Worm (Caenorhabditis elegans) whole organism, young adult: Measurements from ENCODE around the gene C25E10.4.

Experiments
- F22D6.2 ChIP-seq: sonication (generic microtip); optimal IDR thresholded peaks from 2 replicates; lab custom pipeline; 2016; ENCODE audit warnings: mild to moderate bottlenecking, missing genetic modification characterization, missing compliant biosample characterization
- ccch-3 ChIP-seq: fragments of 200-800 bp; sonication (Bioruptor generic); optimal IDR thresholded peaks from 2 replicates; lab custom pipeline; 2018; ENCODE audit warnings: mild to moderate bottlenecking, missing genetic modification characterization, missing compliant biosample characterization
- ceh-91 ChIP-seq: fragments of 200-800 bp; sonication (Bioruptor generic); IDR thresholded peaks from 2 replicates; pipeline ENCODE4 v1.3.6; 2022; ENCODE audit warnings: missing genetic modification reagents, missing genetic modification characterization, missing compliant biosample characterization
- efl-1 ChIP-seq: fragments of 150-350 bp; optimal IDR thresholded peaks from 2 replicates; lab custom pipeline; 2014; ENCODE audit warnings: missing biosample characterization, missing genetic modification reagents, missing genetic modification characterization
- nhr-80 ChIP-seq: sonication (generic microtip); optimal IDR thresholded peaks from 2 replicates; lab custom pipeline; 2016; ENCODE audit warnings: missing genetic modification characterization, missing compliant biosample characterization
- nhr-90 ChIP-seq: sonication (generic microtip); optimal IDR thresholded peaks from 2 replicates; lab custom pipeline; 2016; ENCODE audit warnings: missing genotype, mild to moderate bottlenecking, missing genetic modification characterization, missing compliant biosample characterization
- pha-4 ChIP-seq: fragments of 150-350 bp; sonication (generic microtip); optimal IDR thresholded peaks from 2 replicates; lab custom pipeline; 2014; ENCODE audit warnings: missing biosample characterization, missing genetic modification reagents, missing genetic modification characterization
- rcor-1 ChIP-seq: fragments of 200-800 bp; sonication (Bioruptor generic); IDR thresholded peaks from 2 replicates; pipeline ENCODE4 v1.3.6; 2022; ENCODE audit warnings: missing genetic modification reagents, missing genetic modification characterization, missing compliant biosample characterization
- unc-62 ChIP-seq: fragments of 150-350 bp; optimal IDR thresholded peaks from 2 replicates; lab custom pipeline; 2014; ENCODE audit warnings: missing biosample characterization, missing genetic modification reagents, missing genetic modification characterization
- zim-3 ChIP-seq: sonication (generic microtip); optimal IDR thresholded peaks from 2 replicates; lab custom pipeline; 2017; ENCODE audit warnings: mild to moderate bottlenecking, missing genetic modification characterization, moderate library complexity, missing compliant biosample characterization

DNA sequence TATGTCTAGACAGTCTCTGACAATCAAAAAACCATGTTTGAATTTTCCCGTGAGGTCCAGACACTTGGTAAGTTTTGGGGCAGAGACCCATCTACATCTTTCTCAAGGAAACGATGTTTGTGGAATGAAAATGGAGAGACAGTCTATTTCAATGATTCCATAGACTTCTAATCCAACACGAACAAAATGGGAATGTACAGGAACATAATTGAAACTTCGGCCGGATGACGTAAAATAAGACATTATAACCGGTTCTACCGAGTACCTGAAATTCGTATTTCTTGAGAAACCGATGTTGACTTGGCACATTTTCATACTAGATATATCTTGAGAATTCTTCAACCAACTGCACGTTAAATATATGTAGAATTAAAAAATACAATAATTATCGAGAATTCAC lies 45.3 kb upstream of the C25E10.4 start, which contains the start of gene str-87:
- TF ChIP-seq pha-4 (tag; lab: Kevin White, UChicago), result no peak
- no peak for TF ChIP-seq efl-1
- TF ChIP-seq F22D6.2 (tag; lab: Kevin White, UChicago), result no peak
- TF ChIP-seq ccch-3, result no peak
- TF ChIP-seq ceh-91 (GFP tag; lab: Robert Waterston, UW), result no peak
- no peak for TF ChIP-seq unc-62 (GFP tag; lab: Kevin White, UChicago)
- TF ChIP-seq zim-3 (tag; lab: Kevin White, UChicago), result no peak
- TF ChIP-seq nhr-80, result no peak
- no peak for TF ChIP-seq nhr-90 (tag; lab: Kevin White, UChicago)
- no peak for TF ChIP-seq rcor-1 (GFP tag; lab: Robert Waterston, UW)
